Fruit fly (Drosophila melanogaster): ENCODE data around the gene CG13458.
A peak's percentile ranks its signal among the peaks of the same experiment; 100 is the strongest.

The CG13458 gene

DNA sequence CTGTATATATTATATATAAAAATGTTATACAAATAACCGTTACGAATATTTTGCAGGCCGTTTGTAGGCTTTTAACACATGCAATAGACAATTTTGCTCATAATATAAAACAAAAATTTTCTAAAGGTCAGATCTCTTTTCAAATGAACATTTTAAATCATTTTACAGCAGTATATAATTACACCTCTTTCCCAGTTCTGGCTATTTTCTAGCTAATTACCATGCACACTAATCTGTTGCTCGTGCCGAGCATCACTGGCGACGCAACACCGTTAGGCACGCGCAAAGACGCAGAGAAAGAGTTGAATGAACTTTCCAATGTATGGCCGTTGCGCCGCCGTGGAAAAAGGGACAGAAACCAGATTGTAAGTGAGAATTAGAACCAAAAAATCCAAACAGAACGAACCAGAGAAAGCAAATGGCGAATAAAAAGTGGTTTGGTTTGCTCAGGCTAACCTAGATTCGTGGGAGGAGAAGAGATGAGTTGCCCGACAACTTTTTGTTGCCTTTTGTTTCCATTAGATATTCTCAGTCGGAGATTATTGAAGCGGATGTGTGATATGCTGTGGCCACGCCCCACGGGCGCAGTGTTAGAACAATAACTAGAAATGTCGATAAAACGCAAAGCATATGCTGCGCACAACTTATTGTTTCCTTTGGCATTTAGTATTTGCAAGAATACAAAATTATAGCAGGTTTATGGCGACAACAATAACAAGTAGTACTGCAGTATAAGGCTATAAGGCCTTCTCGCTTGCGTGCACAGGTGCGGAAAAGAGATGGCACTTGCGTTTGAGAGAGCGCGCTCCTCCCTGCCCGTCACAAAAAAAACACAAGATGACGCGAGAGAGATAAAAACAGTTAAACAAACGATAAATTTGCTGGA lies 28.0 kb downstream of the CG13458 start (continued):
- TF ChIP-seq Ets97D (GFP tag; optimal IDR thresholded peaks at IDR 0.05) (no peak), Lpt (GFP tag; optimal IDR thresholded peaks at IDR 0.05) (no peak), Atf-2 (GFP tag; optimal IDR thresholded peaks at IDR 0.05) (no peak), Kr (GFP tag; optimal IDR thresholded peaks at IDR 0.05) (peak; percentile 30), bowl (GFP tag; IDR thresholded peaks at IDR 0.05) (no peak), CG11560 (tag; IDR thresholded peaks at IDR 0.05) (no peak), Dp (GFP tag; optimal IDR thresholded peaks at IDR 0.05) (no peak), CG4360 (GFP tag; IDR thresholded peaks at IDR 0.05) (peak; percentile 60; the same call in 1 of the 2 replicates), toy (GFP tag; IDR thresholded peaks at IDR 0.05) (no peak), prd (optimal IDR thresholded peaks at IDR 0.05) (no peak), prd (GFP tag; IDR thresholded peaks at IDR 0.05) (peak; percentile 45; the same call in 2 of the 3 replicates), CG34422 (GFP tag; IDR thresholded peaks at IDR 0.05) (peak; percentile 32; the same call in 2 of the 3 replicates), CG3995 (GFP tag; optimal IDR thresholded peaks at IDR 0.05) (no peak), CG11695 (GFP tag; IDR thresholded peaks at IDR 0.05) (no peak), CG2678 (tag; optimal IDR thresholded peaks at IDR 0.05) (peak; percentile 48), danr (GFP tag; IDR thresholded peaks at IDR 0.05) (no peak), chif (GFP tag; optimal IDR thresholded peaks at IDR 0.05) (no peak), lilli (GFP tag; optimal IDR thresholded peaks at IDR 0.05) (no peak), CG8089 (GFP tag; optimal IDR thresholded peaks at IDR 0.05) (no peak), crc (GFP tag; optimal IDR thresholded peaks at IDR 0.05) (no peak), CG8290 (GFP tag; optimal IDR thresholded peaks at IDR 0.05) (no peak), CG8290 (tag; optimal IDR thresholded peaks at IDR 0.05) (peak; percentile 50 to 66), MESR4 (GFP tag; optimal IDR thresholded peaks at IDR 0.05) (no peak), CG9876 (GFP tag; optimal IDR thresholded peaks at IDR 0.05) (no peak), B-H1 (GFP tag; IDR thresholded peaks at IDR 0.05) (no peak), CG31365 (tag; optimal IDR thresholded peaks at IDR 0.05) (no peak), CG17568 (GFP tag; optimal IDR thresholded peaks at IDR 0.05) (no peak), Spps (tag; optimal IDR thresholded peaks at IDR 0.05) (no peak), D (optimal IDR thresholded peaks at IDR 0.05) (no peak), D (GFP tag; optimal IDR thresholded peaks at IDR 0.05) (no peak), ERR (GFP tag; optimal IDR thresholded peaks at IDR 0.05) (no peak), esg (GFP tag; conservative IDR thresholded peaks at IDR 0.05) (no peak), dpn (GFP tag; optimal IDR thresholded peaks at IDR 0.05) (peak in 1 of 2 experiments; percentile 36), Optix (GFP tag; IDR thresholded peaks at IDR 0.05) (no peak), CG10565 (GFP tag; optimal IDR thresholded peaks at IDR 0.05) (no peak), vfl (GFP tag; optimal IDR thresholded peaks at IDR 0.05) (no peak), sisA (GFP tag; IDR thresholded peaks at IDR 0.05) (no peak; the same call in none of the 2 replicates), Eip74EF (GFP tag; optimal IDR thresholded peaks at IDR 0.05) (no peak), repo (GFP tag; optimal IDR thresholded peaks at IDR 0.05) (no peak), jigr1 (GFP tag; IDR thresholded peaks at IDR 0.05) (no peak), CG32772 (GFP tag; IDR thresholded peaks at IDR 0.05) (no peak), Sry-β (GFP tag; optimal IDR thresholded peaks at IDR 0.05) (peak; percentile 96), NC2β (GFP tag; optimal IDR thresholded peaks at IDR 0.05) (no peak), CG31224 (GFP tag; IDR thresholded peaks at IDR 0.05) (no peak), GATAe (GFP tag; conservative IDR thresholded peaks at IDR 0.05) (no peak), gfzf (GFP tag; optimal IDR thresholded peaks at IDR 0.05) (peak; percentile 3), pum (GFP tag; optimal IDR thresholded peaks at IDR 0.05) (no peak), stc (GFP tag; IDR thresholded peaks at IDR 0.05) (no peak), p53 (GFP tag; optimal IDR thresholded peaks at IDR 0.05) (no peak), ems (GFP tag; optimal IDR thresholded peaks at IDR 0.05) (no peak), Ssrp (tag; optimal IDR thresholded peaks at IDR 0.05) (peak; percentile 30)

Data from whole organism, embryonic.